Worm (Caenorhabditis elegans) whole organism, young adult: Measurements from ENCODE around the gene T07D4.2.

ENCODE experiments used
- B0261.1 ChIP-seq: sonication (generic microtip); optimal IDR thresholded peaks from 2 replicates; lab custom pipeline; 2016; ENCODE audit warnings: mild to moderate bottlenecking, missing genetic modification characterization, moderate library complexity, missing compliant biosample characterization
- T07F8.4 ChIP-seq: sonication (generic microtip); optimal IDR thresholded peaks from 2 replicates; lab custom pipeline; 2016; ENCODE audit warnings: mild to moderate bottlenecking, missing genetic modification characterization, moderate library complexity, missing compliant biosample characterization
- Y95B8A.8 ChIP-seq: fragments of 200-800 bp; sonication (Bioruptor generic); IDR thresholded peaks from 2 replicates; pipeline ENCODE4 v1.3.6; 2022; ENCODE audit warnings: missing genetic modification reagents, missing genetic modification characterization, missing compliant biosample characterization
- ama-1 ChIP-seq, 3 experiments: fragments of 150-350 bp in 1 of 3; sonication (generic microtip) in 2 of 3; optimal IDR thresholded peaks; 2 replicates each; lab custom pipeline; 2014 to 2018; ENCODE audit warnings: missing biosample characterization in 2 of 3, missing genetic modification characterization in 2 of 3, missing genetic modification reagents in 2 of 3
- athp-1 ChIP-seq: sonication (generic microtip); optimal IDR thresholded peaks from 2 replicates; lab custom pipeline; 2017; ENCODE audit warnings: mild to moderate bottlenecking, missing genetic modification characterization, missing compliant biosample characterization
- cebp-1 ChIP-seq, 2 experiments: fragments of 200-800 bp in 1 of 2; sonication (Bioruptor generic) in 1 of 2; sonication (generic microtip) in 1 of 2; IDR thresholded peaks in 1 of 2; optimal IDR thresholded peaks in 1 of 2; 2 replicates each; pipeline versions ENCODE4 v1.3.6 to Lab custom; 2017 to 2022; ENCODE audit warnings: missing compliant biosample characterization in 2 of 2, missing genetic modification characterization in 2 of 2, mild to moderate bottlenecking in 1 of 2, missing genetic modification reagents in 1 of 2, moderate library complexity in 1 of 2
- fkh-3 ChIP-seq: sonication (generic microtip); optimal IDR thresholded peaks from 2 replicates; lab custom pipeline; 2016; ENCODE audit warnings: mild to moderate bottlenecking, missing genetic modification characterization, missing compliant biosample characterization
- lin-26 ChIP-seq: fragments of 200-800 bp; sonication (Bioruptor generic); IDR thresholded peaks from 2 replicates; pipeline ENCODE4 v1.3.6; 2022; ENCODE audit warnings: missing genetic modification reagents, missing genetic modification characterization, missing compliant biosample characterization
- lin-40 ChIP-seq: sonication (generic microtip); optimal IDR thresholded peaks from 2 replicates; lab custom pipeline; 2016; ENCODE audit warnings: missing genetic modification characterization, mild to moderate bottlenecking, missing compliant biosample characterization, missing genotype, missing genetic modification reagents
- lin-54 ChIP-seq: fragments of 200-800 bp; sonication (Bioruptor generic); optimal IDR thresholded peaks from 2 replicates; lab custom pipeline; 2018; ENCODE audit warnings: mild to moderate bottlenecking, missing genetic modification characterization, missing compliant biosample characterization
- snpc-3.4 ChIP-seq: sonication (generic microtip); optimal IDR thresholded peaks from 2 replicates; lab custom pipeline; 2017; ENCODE audit warnings: missing genetic modification characterization, mild to moderate bottlenecking, missing compliant biosample characterization, antibody characterized with exemption, moderate library complexity, missing genotype, missing genetic modification reagents
- sptf-2 ChIP-seq: fragments of 200-800 bp; sonication (Bioruptor generic); optimal IDR thresholded peaks from 2 replicates; lab custom pipeline; 2018; ENCODE audit warnings: mild to moderate bottlenecking, missing genetic modification characterization, missing compliant biosample characterization
- unc-130 ChIP-seq: sonication (generic microtip); optimal IDR thresholded peaks from 2 replicates; lab custom pipeline; 2016; ENCODE audit warnings: missing genetic modification reagents, missing genetic modification characterization, missing compliant biosample characterization

ce11 chrII:8825769-8826168, 48.0 kb downstream of the T07D4.2 start, which contains the start of gene nas-25:
- TF ChIP-seq athp-1 (tag; lab: Kevin White, UChicago) (no peak), lin-40 (tag; lab: Kevin White, UChicago) (no peak), T07F8.4 (tag; lab: Kevin White, UChicago) (no peak), ama-1 (optimal IDR thresholded peaks at IDR 0.05; lab: Kevin White, UChicago) (no peak), ama-1 (GFP tag; optimal IDR thresholded peaks at IDR 0.05; lab: Kevin White, UChicago) (no peak), cebp-1 (GFP tag; IDR thresholded peaks at IDR 0.05; lab: Robert Waterston, UW) (no peak), cebp-1 (tag; optimal IDR thresholded peaks at IDR 0.05; lab: Kevin White, UChicago) (no peak), B0261.1 (tag; lab: Kevin White, UChicago) (no peak), lin-26 (no peak), Y95B8A.8 (GFP tag; lab: Robert Waterston, UW) (no peak), lin-54 (GFP tag; lab: Kevin White, UChicago) (no peak), fkh-3 (tag; lab: Kevin White, UChicago) (no peak), snpc-3.4 (no peak), unc-130 (GFP tag; lab: Kevin White, UChicago) (no peak), sptf-2 (no peak)
